Worm (Caenorhabditis elegans): ENCODE data around the gene F35G2.3.
"Not testable (repeated sequence)": the region's sequence is repeated elsewhere in the genome, so short reads cannot be mapped to it uniquely, and the experiment has no call there.

DNA sequence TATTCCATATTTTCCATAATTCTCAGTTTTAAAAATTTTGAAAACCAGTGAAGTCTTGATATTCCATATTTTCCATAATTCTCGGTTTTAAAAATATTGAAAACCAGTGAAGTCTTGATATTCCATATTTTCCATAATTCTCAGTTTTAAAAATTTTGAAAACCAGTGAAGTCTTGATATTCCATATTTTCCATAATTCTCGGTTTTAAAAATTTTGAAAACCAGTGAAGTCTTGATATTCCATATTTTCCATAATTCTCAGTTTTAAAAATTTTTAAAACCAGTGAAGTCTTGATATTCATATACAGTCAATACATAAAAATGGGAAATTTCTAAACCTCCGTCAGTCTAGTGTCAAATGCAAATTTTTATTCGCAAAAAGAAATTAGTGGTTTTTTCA lies 39.0 kb upstream of the F35G2.3 start:
- not testable (repeated sequence) for TF ChIP-seq hmbx-1 (tag; optimal IDR thresholded peaks at IDR 0.05); sea-1 (GFP tag; conservative IDR thresholded peaks at IDR 0.05)
- TF ChIP-seq flt-1 (GFP tag; IDR thresholded peaks at IDR 0.05) = peak; percentile 56; the same call in 1 of the 2 replicates
